Fruit fly (Drosophila melanogaster) whole organism, pupa: ENCODE measurements around the gene CG7131.

Experiments
- CG10348 ChIP-seq: fragments of 200-800 bp; sonication (Bioruptor generic); IDR thresholded peaks from 2 replicates; pipeline ENCODE4 v1.3.6; 2022; ENCODE audit warnings: missing biosample characterization, missing genetic modification characterization
- CG12605 ChIP-seq: fragments of 200-800 bp; sonication (Bioruptor generic); IDR thresholded peaks from 2 replicates; pipeline ENCODE4 v1.3.6; 2022; ENCODE audit warnings: missing biosample characterization, missing genetic modification characterization
- CG13204 ChIP-seq: fragments of 200-800 bp; sonication (Bioruptor generic); optimal IDR thresholded peaks from 2 replicates; lab custom pipeline; 2018; ENCODE audit warnings: missing biosample characterization, mild to moderate bottlenecking, missing genetic modification characterization, moderate library complexity
- CG14655 ChIP-seq: fragments of 200-800 bp; sonication (Bioruptor generic); optimal IDR thresholded peaks from 3 replicates; lab custom pipeline; 2017; ENCODE audit warnings: mild to moderate bottlenecking, missing biosample characterization, missing genetic modification reagents, missing genetic modification characterization
- CG15710 ChIP-seq: fragments of 200-800 bp; sonication (Bioruptor generic); optimal IDR thresholded peaks from 2 replicates; lab custom pipeline; 2018; ENCODE audit warnings: missing biosample characterization, mild to moderate bottlenecking, missing genetic modification characterization, moderate library complexity
- CG17806 ChIP-seq: fragments of 200-800 bp; sonication (Bioruptor generic); optimal IDR thresholded peaks from 2 replicates; lab custom pipeline; 2018; ENCODE audit warnings: missing biosample characterization, mild to moderate bottlenecking, missing genetic modification characterization, moderate library complexity
- CG32121 ChIP-seq: fragments of 200-800 bp; sonication (Bioruptor generic); IDR thresholded peaks from 2 replicates; pipeline ENCODE4 v1.3.6; 2022; ENCODE audit warnings: missing biosample characterization, missing genetic modification characterization
- CG34367 ChIP-seq: fragments of 200-800 bp; sonication (Bioruptor generic); optimal IDR thresholded peaks from 2 replicates; lab custom pipeline; 2018; ENCODE audit warnings: missing biosample characterization, mild to moderate bottlenecking, missing genetic modification characterization
- CG4496 ChIP-seq: fragments of 200-800 bp; sonication (Bioruptor generic); IDR thresholded peaks from 3 replicates; pipeline ENCODE4 v1.3.6; 2022; ENCODE audit warnings: missing biosample characterization, missing genetic modification characterization
- CG8159 ChIP-seq: fragments of 200-800 bp; sonication (Bioruptor generic); optimal IDR thresholded peaks from 3 replicates; lab custom pipeline; 2018; ENCODE audit warnings: missing biosample characterization, mild to moderate bottlenecking, missing genetic modification characterization, moderate library complexity
- CG8301 ChIP-seq: fragments of 200-800 bp; sonication (Bioruptor generic); optimal IDR thresholded peaks from 2 replicates; lab custom pipeline; 2018; ENCODE audit warnings: missing biosample characterization, mild to moderate bottlenecking, missing genetic modification characterization
- CG9948 ChIP-seq: fragments of 200-800 bp; sonication (Bioruptor generic); optimal IDR thresholded peaks from 2 replicates; lab custom pipeline; 2018; ENCODE audit warnings: missing biosample characterization, mild to moderate bottlenecking, missing genetic modification characterization, moderate library complexity
- D1 ChIP-seq: fragments of 200-800 bp; sonication (Bioruptor generic); optimal IDR thresholded peaks from 2 replicates; lab custom pipeline; 2018; ENCODE audit warnings: missing biosample characterization, mild to moderate bottlenecking, missing genetic modification characterization, moderate library complexity
- EcR ChIP-seq: fragments of 200-800 bp; sonication (Bioruptor generic); optimal IDR thresholded peaks from 3 replicates; lab custom pipeline; 2019; ENCODE audit warnings: missing biosample characterization, missing genetic modification characterization, mild to moderate bottlenecking, moderate library complexity, missing genetic modification reagents
- Ets98B ChIP-seq: fragments of 200-800 bp; sonication (Bioruptor generic); IDR thresholded peaks from 2 replicates; pipeline ENCODE4 v1.3.6; 2022; ENCODE audit warnings: missing biosample characterization, missing genetic modification characterization
- Pif1A ChIP-seq: fragments of 200-800 bp; sonication (Bioruptor generic); optimal IDR thresholded peaks from 3 replicates; lab custom pipeline; 2016; ENCODE audit warnings: missing biosample characterization, missing genetic modification characterization
- Pif1B ChIP-seq: fragments of 200-800 bp; sonication (Bioruptor generic); optimal IDR thresholded peaks from 3 replicates; lab custom pipeline; 2016; ENCODE audit warnings: missing biosample characterization, missing genetic modification characterization
- Snoo ChIP-seq: fragments of 200-800 bp; sonication (Bioruptor generic); optimal IDR thresholded peaks from 3 replicates; lab custom pipeline; 2017; ENCODE audit warnings: missing biosample characterization, mild to moderate bottlenecking, missing genetic modification characterization, inconsistent platforms
- fd96Ca ChIP-seq: fragments of 200-800 bp; sonication (Bioruptor generic); IDR thresholded peaks from 3 replicates; pipeline ENCODE4 v1.3.6; 2022; ENCODE audit warnings: missing biosample characterization, missing genetic modification characterization
- gl ChIP-seq: fragments of 200-800 bp; sonication (Bioruptor generic); optimal IDR thresholded peaks from 2 replicates; lab custom pipeline; 2018; ENCODE audit warnings: missing biosample characterization, mild to moderate bottlenecking, missing genetic modification characterization
- rn ChIP-seq: fragments of 200-800 bp; sonication (Bioruptor generic); IDR thresholded peaks from 2 replicates; pipeline ENCODE4 v1.3.6; 2022; ENCODE audit warnings: missing biosample characterization, missing genetic modification characterization

Gene CG7131

dm6 chr3R:18288677-18289076 is at the start of gene CG7131:
CG7131 (minus strand) TSS chr3R:18288777.
- TF ChIP-seq CG32121: no peak
- TF ChIP-seq CG14655 (GFP tag; lab: Kevin White, UChicago): no peak
- TF ChIP-seq D1 (tag; lab: Kevin White, UChicago): no peak
- no peak for TF ChIP-seq CG13204 (GFP tag; lab: Kevin White, UChicago)
- TF ChIP-seq CG34367 (tag; lab: Kevin White, UChicago): no peak
- no peak for TF ChIP-seq Ets98B (GFP tag; lab: Robert Waterston, UW)
- no peak for TF ChIP-seq Pif1A
- no peak for TF ChIP-seq CG10348 (GFP tag; lab: Robert Waterston, UW)

- TF ChIP-seq gl (no peak), CG10348 (GFP tag; lab: Robert Waterston, UW) (no peak), CG12605 (GFP tag; lab: Robert Waterston, UW) (no peak), CG14655 (GFP tag; lab: Kevin White, UChicago) (peak; percentile 5)
Observed at dm6 chr3R:18328842-18329241, 40.3 kb upstream of the CG7131 start, which contains the start of gene naz. naz (minus strand) TSS chr3R:18328942.

dm6 chr3R:18314824-18315690 is 26.5 kb upstream of the CG7131 start:
- TF ChIP-seq CG4496 (peak; percentile 73), CG13204 (GFP tag; lab: Kevin White, UChicago) (no peak), Ets98B (GFP tag; lab: Robert Waterston, UW) (peak; percentile 55), EcR (GFP tag; lab: Kevin White, UChicago) (peak; percentile 15), Snoo (tag; lab: Kevin White, UChicago) (no peak), fd96Ca (GFP tag; lab: Robert Waterston, UW) (peak; percentile 64; the same call in 1 of the 3 replicates), D1 (tag; lab: Kevin White, UChicago) (no peak), CG34367 (tag; lab: Kevin White, UChicago) (no peak), CG32121 (peak; percentile 66), CG8159 (tag; lab: Kevin White, UChicago) (no peak), CG15710 (tag; lab: Kevin White, UChicago) (no peak), CG10348 (GFP tag; lab: Robert Waterston, UW) (no peak), CG9948 (tag; lab: Kevin White, UChicago) (no peak), gl (no peak)

- no peak for TF ChIP-seq CG15710 (tag; lab: Kevin White, UChicago)
- peak; percentile 77 for TF ChIP-seq CG4496
- TF ChIP-seq Ets98B (GFP tag; lab: Robert Waterston, UW): peak; percentile 15; the same call in 1 of the 2 replicates
- peak; percentile 26; the same call in 1 of the 2 replicates for TF ChIP-seq CG12605 (GFP tag; lab: Robert Waterston, UW)
- TF ChIP-seq CG10348 (GFP tag; lab: Robert Waterston, UW): no peak
- TF ChIP-seq gl: peak; percentile 14
- no peak for TF ChIP-seq CG13204 (GFP tag; lab: Kevin White, UChicago)
- TF ChIP-seq EcR (GFP tag; lab: Kevin White, UChicago): no peak
Observed at dm6 chr3R:18314320-18314719, 25.7 kb upstream of the CG7131 start, which contains the start of gene PKD. PKD (minus strand) TSS chr3R:18314407.

- TF ChIP-seq Pif1A (peak; percentile 24), CG17806 (tag; lab: Kevin White, UChicago) (no peak), CG10348 (GFP tag; lab: Robert Waterston, UW) (no peak), CG8159 (tag; lab: Kevin White, UChicago) (peak; percentile 7), CG14655 (GFP tag; lab: Kevin White, UChicago) (peak; percentile 19), fd96Ca (GFP tag; lab: Robert Waterston, UW) (0 out of 3 replicates have a peak, but pooled peaks have one; percentile 7)
Observed at dm6 chr3R:18312761-18313160, 24.2 kb upstream of the CG7131 start.

- TF ChIP-seq rn (GFP tag; lab: Robert Waterston, UW): no peak
- peak; percentile 60 for TF ChIP-seq CG15710 (tag; lab: Kevin White, UChicago)
- peak; percentile 70; the same call in 2 of the 3 replicates for TF ChIP-seq fd96Ca (GFP tag; lab: Robert Waterston, UW)
- TF ChIP-seq EcR (GFP tag; lab: Kevin White, UChicago): peak; percentile 84
- peak; percentile 85 for TF ChIP-seq CG13204 (GFP tag; lab: Kevin White, UChicago)
- TF ChIP-seq CG8159 (tag; lab: Kevin White, UChicago): peak; percentile 74
- TF ChIP-seq CG8301 (tag; lab: Kevin White, UChicago): peak; percentile 13
- peak; percentile 34 for TF ChIP-seq CG14655 (GFP tag; lab: Kevin White, UChicago)
- 0 out of 2 replicates have a peak, but pooled peaks have one; percentile 18 for TF ChIP-seq CG10348 (GFP tag; lab: Robert Waterston, UW)
- TF ChIP-seq CG9948 (tag; lab: Kevin White, UChicago): peak; percentile 49
- TF ChIP-seq CG4496: peak; percentile 76
- 0 out of 2 replicates have a peak, but pooled peaks have one; percentile 26 for TF ChIP-seq CG32121
- peak; percentile 42 for TF ChIP-seq gl
- peak; percentile 8 for TF ChIP-seq CG34367 (tag; lab: Kevin White, UChicago)
- no peak for TF ChIP-seq Pif1A
- TF ChIP-seq CG12605 (GFP tag; lab: Robert Waterston, UW): 0 out of 2 replicates have a peak, but pooled peaks have one; percentile 13
- TF ChIP-seq CG17806 (tag; lab: Kevin White, UChicago): no peak
- no peak for TF ChIP-seq Pif1B
- TF ChIP-seq D1 (tag; lab: Kevin White, UChicago): no peak
- no peak for TF ChIP-seq Snoo (tag; lab: Kevin White, UChicago)
- peak; percentile 47; the same call in 1 of the 2 replicates for TF ChIP-seq Ets98B (GFP tag; lab: Robert Waterston, UW)
- TF ChIP-seq, all 21 proteins: peak for 15
Observed at dm6 chr3R:18311368-18311919, 22.9 kb upstream of the CG7131 start.
